Worm (Caenorhabditis elegans): ENCODE results near the gene nhr-109.

DNA sequence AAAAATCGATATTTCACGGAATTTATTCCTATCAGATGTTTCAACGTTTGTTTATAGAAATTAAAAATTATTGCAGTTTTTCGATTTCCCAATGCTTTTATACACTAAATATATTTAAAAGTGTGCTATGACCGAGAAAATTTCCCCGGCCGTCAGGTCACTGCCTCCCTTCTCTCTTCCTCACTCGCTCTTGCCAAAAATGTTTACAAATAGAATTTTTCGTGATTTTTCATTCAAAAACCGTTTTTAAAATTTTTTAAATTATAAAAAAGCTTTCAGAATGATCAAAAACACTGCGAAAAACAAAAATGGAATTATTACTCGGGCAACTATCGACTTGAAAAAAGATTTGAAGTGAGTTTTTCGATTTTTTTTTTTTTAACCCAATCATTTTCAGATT lies 27.7 kb downstream of the nhr-109 start, which contains the start of the genes T12C9.7 and vps-18:
- TF ChIP-seq K11D2.4 (GFP tag; IDR thresholded peaks at IDR 0.05) (no peak), nfya-1 (tag; optimal IDR thresholded peaks at IDR 0.05; ENCODE audit: borderline replicate concordance, insufficient read depth) (no peak), unc-130 (GFP tag; optimal IDR thresholded peaks at IDR 0.05) (no peak), madf-6 (GFP tag; IDR thresholded peaks at IDR 0.05) (no peak), ets-4 (GFP tag; optimal IDR thresholded peaks at IDR 0.05) (no peak), xnd-1 (tag; optimal IDR thresholded peaks at IDR 0.05) (no peak), dpl-1 (GFP tag; optimal IDR thresholded peaks at IDR 0.05) (no peak), sdz-38 (tag; optimal IDR thresholded peaks at IDR 0.05) (no peak), ceh-40 (GFP tag; IDR thresholded peaks at IDR 0.05) (no peak), lir-1 (GFP tag; conservative IDR thresholded peaks at IDR 0.05) (no peak)
